Worm (Caenorhabditis elegans): Measurements from ENCODE around the gene K11H12.9.

K11H12.9 gene

DNA sequence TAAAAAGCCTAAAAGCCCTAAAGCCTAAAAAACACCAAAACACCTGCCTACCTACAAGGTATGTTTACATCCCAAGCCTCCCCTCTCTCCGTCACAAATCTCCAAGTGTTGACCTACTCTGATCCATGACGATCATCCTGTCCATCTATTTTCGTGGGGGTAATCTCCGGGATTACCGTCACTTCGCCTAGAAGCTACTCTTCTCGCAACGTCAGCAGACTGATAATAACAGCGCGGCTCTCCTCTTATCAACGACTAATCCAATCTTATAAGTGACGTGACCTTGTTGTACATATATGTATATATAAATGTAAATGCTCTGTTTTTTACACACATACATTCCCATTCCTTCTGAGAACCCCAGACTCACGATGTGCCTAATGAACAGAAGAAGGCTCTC is 1.1 kb upstream of the K11H12.9 start:
- no peak for TF ChIP-seq mdl-1 (tag; optimal IDR thresholded peaks at IDR 0.05)
- TF ChIP-seq sma-9 (GFP tag; optimal IDR thresholded peaks at IDR 0.05): no peak
- no peak for TF ChIP-seq sma-9 (tag; optimal IDR thresholded peaks at IDR 0.05)
- no peak for TF ChIP-seq nhr-12 (tag; optimal IDR thresholded peaks at IDR 0.05)
- TF ChIP-seq nhr-23 (tag; optimal IDR thresholded peaks at IDR 0.05): no peak
- no peak for TF ChIP-seq C34F6.9 (tag; optimal IDR thresholded peaks at IDR 0.05)
- TF ChIP-seq nhr-237 (tag; optimal IDR thresholded peaks at IDR 0.05): no peak
- TF ChIP-seq nhr-10 (tag; optimal IDR thresholded peaks at IDR 0.05): no peak
- no peak for TF ChIP-seq R02D3.7 (tag; optimal IDR thresholded peaks at IDR 0.05)
- no peak for TF ChIP-seq nhr-25 (tag; optimal IDR thresholded peaks at IDR 0.05)
- TF ChIP-seq elt-3 (tag; optimal IDR thresholded peaks at IDR 0.05): no peak
- TF ChIP-seq lsy-2 (tag; optimal IDR thresholded peaks at IDR 0.05): no peak
- no peak for TF ChIP-seq Y55F3AM.14 (GFP tag; optimal IDR thresholded peaks at IDR 0.05)
- no peak for TF ChIP-seq aly-2 (tag; optimal IDR thresholded peaks at IDR 0.05)
- TF ChIP-seq lin-39 (tag; optimal IDR thresholded peaks at IDR 0.05): no peak
- no peak for TF ChIP-seq ceh-16 (tag; optimal IDR thresholded peaks at IDR 0.05)
- TF ChIP-seq ceh-82 (tag; optimal IDR thresholded peaks at IDR 0.05): no peak
- no peak for TF ChIP-seq sem-4 (tag; optimal IDR thresholded peaks at IDR 0.05)
- no peak for TF ChIP-seq zag-1 (tag; optimal IDR thresholded peaks at IDR 0.05)

DNA sequence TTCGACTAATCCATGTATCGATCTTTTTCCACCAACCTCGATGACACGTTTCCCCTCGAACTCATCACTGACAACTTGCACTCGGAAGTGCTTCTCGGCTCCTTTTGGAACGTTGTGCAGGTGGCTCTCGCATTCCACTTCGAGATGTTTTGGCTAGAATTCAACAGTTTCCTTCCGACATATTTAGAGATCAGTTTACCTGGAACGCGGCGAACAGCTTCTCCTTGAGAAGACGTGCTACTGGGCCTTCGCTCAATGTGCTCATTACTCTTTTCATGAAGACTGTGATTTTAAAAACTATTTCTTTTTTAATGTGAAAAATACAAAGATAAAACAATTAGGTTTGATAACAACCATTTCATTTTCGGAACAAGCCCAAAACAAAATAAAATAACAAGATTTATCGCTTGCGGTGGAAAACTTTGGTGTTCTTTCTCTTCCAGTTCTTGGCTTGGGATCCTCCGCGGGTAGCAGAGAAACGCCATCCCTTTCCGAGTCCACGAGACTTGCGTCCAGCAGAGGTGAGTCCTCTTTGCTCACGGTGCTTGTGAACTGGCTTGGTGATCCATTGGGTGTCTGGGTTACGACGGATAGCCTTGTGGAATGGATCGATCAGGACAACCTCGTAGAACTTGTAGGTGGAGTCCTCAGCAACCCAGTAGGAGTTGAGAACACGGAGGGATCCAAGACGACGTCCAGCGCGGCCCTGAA is 3.8 kb downstream of the K11H12.9 start, which contains the start of gene K11H12.1:
K11H12.1 (minus strand) TSS at position 284 of the 711 bp plus-strand sequence.
- TF ChIP-seq nhr-6 (tag; optimal IDR thresholded peaks at IDR 0.05) (no peak), nhr-25 (tag; optimal IDR thresholded peaks at IDR 0.05) (no peak), unc-62 (GFP tag; optimal IDR thresholded peaks at IDR 0.05) (no peak), ztf-4 (tag; optimal IDR thresholded peaks at IDR 0.05) (no peak), lin-13 (GFP tag; optimal IDR thresholded peaks at IDR 0.05) (no peak), sma-9 (GFP tag; optimal IDR thresholded peaks at IDR 0.05) (no peak), sma-9 (tag; optimal IDR thresholded peaks at IDR 0.05) (no peak), R02D3.7 (tag; optimal IDR thresholded peaks at IDR 0.05) (no peak), alr-1 (tag; optimal IDR thresholded peaks at IDR 0.05) (no peak), ama-1 (optimal IDR thresholded peaks at IDR 0.05) (no peak), skn-1 (tag; optimal IDR thresholded peaks at IDR 0.05) (no peak), Y55F3AM.14 (GFP tag; optimal IDR thresholded peaks at IDR 0.05) (no peak)

DNA sequence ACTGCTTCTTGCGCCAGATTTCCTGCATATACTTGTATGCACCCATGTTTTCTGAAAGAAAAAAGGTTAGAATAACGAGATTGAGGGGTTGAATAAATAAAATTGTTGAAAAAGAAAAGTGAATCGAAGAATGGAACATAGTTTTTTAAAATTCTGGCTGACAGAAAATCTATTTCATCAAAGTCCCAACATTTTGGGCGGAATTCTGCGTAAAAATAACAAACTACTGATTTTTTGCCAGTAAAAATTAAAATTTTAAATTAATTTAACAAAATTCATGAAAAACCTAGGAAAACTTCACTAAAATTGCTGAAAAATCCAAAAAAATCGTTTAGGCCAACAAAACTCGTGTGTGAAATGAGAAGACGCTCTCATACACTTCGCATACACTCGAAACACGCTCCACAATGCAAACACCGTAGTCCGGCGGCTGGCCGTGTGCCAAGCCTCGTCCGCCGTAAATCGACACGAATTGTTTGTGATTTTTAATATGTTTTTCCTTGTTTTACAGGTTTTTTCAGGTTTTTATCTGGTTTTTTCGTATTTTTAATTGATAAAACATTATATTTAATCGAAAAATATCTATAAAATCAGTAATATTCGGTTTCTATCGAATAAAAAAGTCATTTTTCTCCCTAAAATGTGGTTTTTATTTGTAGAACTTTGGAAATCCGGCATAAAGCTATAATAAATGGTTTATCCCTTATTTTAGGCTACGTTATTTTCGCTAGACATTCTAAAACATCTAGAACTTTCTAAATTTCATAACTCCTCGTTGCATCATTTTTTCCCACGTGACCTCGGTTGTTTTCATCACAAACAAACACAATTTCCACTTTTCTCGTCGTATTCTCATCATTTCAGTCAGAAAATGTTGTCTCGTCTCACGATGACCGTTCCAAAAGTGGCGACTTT is 5.3 kb downstream of the K11H12.9 start, which contains the start of the genes rpl-15 and K11H12.8:
rpl-15 (minus strand) TSS at position 51 of the 915 bp plus-strand sequence.
K11H12.8 (plus strand) TSS at position 865 of the 915 bp plus-strand sequence.
- peak; percentile 100 for TF ChIP-seq ztf-4 (tag; optimal IDR thresholded peaks at IDR 0.05)
- TF ChIP-seq dmd-4 (tag; optimal IDR thresholded peaks at IDR 0.05): peak; percentile 77
- peak; percentile 100 for TF ChIP-seq nhr-6 (tag; optimal IDR thresholded peaks at IDR 0.05)
- peak; percentile 100 for TF ChIP-seq unc-55 (GFP tag; optimal IDR thresholded peaks at IDR 0.05)
- peak; percentile 97 for TF ChIP-seq blmp-1 (tag; optimal IDR thresholded peaks at IDR 0.05; ENCODE audit: insufficient read depth)
- TF ChIP-seq skn-1 (tag; optimal IDR thresholded peaks at IDR 0.05): peak; percentile 94
- peak; percentile 100 for TF ChIP-seq lsy-2 (tag; optimal IDR thresholded peaks at IDR 0.05)
- peak; percentile 100 for TF ChIP-seq sma-9 (GFP tag; optimal IDR thresholded peaks at IDR 0.05)
- no peak for TF ChIP-seq sma-9 (tag; optimal IDR thresholded peaks at IDR 0.05)
- TF ChIP-seq sma-3 (GFP tag; optimal IDR thresholded peaks at IDR 0.05): peak; percentile 100
- peak; percentile 100 for TF ChIP-seq Y55F3AM.14 (GFP tag; optimal IDR thresholded peaks at IDR 0.05)
- peak; percentile 42 for TF ChIP-seq unc-39 (tag; optimal IDR thresholded peaks at IDR 0.05)
- TF ChIP-seq F13H6.1 (tag; optimal IDR thresholded peaks at IDR 0.05): peak; percentile 100
- peak; percentile 98 for TF ChIP-seq nhr-129 (tag; optimal IDR thresholded peaks at IDR 0.05)
- peak; percentile 39 for TF ChIP-seq nhr-23 (tag; optimal IDR thresholded peaks at IDR 0.05)
- peak; percentile 95 for TF ChIP-seq nhr-77 (tag; optimal IDR thresholded peaks at IDR 0.05)
- TF ChIP-seq aly-2 (tag; optimal IDR thresholded peaks at IDR 0.05): peak; percentile 79
- peak; percentile 80 for TF ChIP-seq nhr-12 (tag; optimal IDR thresholded peaks at IDR 0.05)
- peak; percentile 99 for TF ChIP-seq zag-1 (tag; optimal IDR thresholded peaks at IDR 0.05)
- TF ChIP-seq alr-1 (tag; optimal IDR thresholded peaks at IDR 0.05): no peak
- peak; percentile 77 for TF ChIP-seq nhr-11 (tag; optimal IDR thresholded peaks at IDR 0.05)
- TF ChIP-seq sem-4 (tag; optimal IDR thresholded peaks at IDR 0.05): peak; percentile 100
- TF ChIP-seq nhr-237 (tag; optimal IDR thresholded peaks at IDR 0.05): peak; percentile 91
- TF ChIP-seq egl-27 (tag; optimal IDR thresholded peaks at IDR 0.05): peak; percentile 99
- peak; percentile 100 for TF ChIP-seq nhr-21 (tag; optimal IDR thresholded peaks at IDR 0.05)
- TF ChIP-seq mab-5 (tag; optimal IDR thresholded peaks at IDR 0.05): peak; percentile 98
- TF ChIP-seq elt-3 (tag; optimal IDR thresholded peaks at IDR 0.05): no peak
- TF ChIP-seq gmeb-1 (tag; optimal IDR thresholded peaks at IDR 0.05): peak; percentile 98
- peak; percentile 73 for TF ChIP-seq ztf-11 (tag; optimal IDR thresholded peaks at IDR 0.05)
- peak; percentile 56 to 98 for TF ChIP-seq mdl-1 (tag; optimal IDR thresholded peaks at IDR 0.05)
- peak; percentile 99 for TF ChIP-seq unc-62 (GFP tag; optimal IDR thresholded peaks at IDR 0.05)
- peak; percentile 95 for TF ChIP-seq lin-39 (tag; optimal IDR thresholded peaks at IDR 0.05)
- peak; percentile 97 for TF ChIP-seq snpc-4 (tag; optimal IDR thresholded peaks at IDR 0.05)
- no peak for TF ChIP-seq peb-1 (tag; optimal IDR thresholded peaks at IDR 0.05)
- TF ChIP-seq ceh-16 (tag; optimal IDR thresholded peaks at IDR 0.05): peak; percentile 99
- TF ChIP-seq R02D3.7 (tag; optimal IDR thresholded peaks at IDR 0.05): peak; percentile 94
- peak; percentile 100 for TF ChIP-seq C34F6.9 (tag; optimal IDR thresholded peaks at IDR 0.05)
- peak; percentile 100 for TF ChIP-seq fos-1 (tag; optimal IDR thresholded peaks at IDR 0.05)
